Fruit fly (Drosophila melanogaster) S2 (cell line): ENCODE measurements around the gene ppk17.

Experiments used
- CG8478 ChIP-seq: fragments of >200 bp; optimal IDR thresholded peaks from 2 replicates; lab custom pipeline; 2018
- CTCF ChIP-seq, 2 experiments: fragments of >200 bp; optimal IDR thresholded peaks; 2 replicates each; lab custom pipeline; 2018

dm6 chr2L:16799496-16799895 is 39.1 kb upstream of the ppk17 start:
- no peak for TF ChIP-seq CG8478 (lab: Kevin White, UChicago)
- no peak for TF ChIP-seq CTCF (optimal IDR thresholded peaks at IDR 0.05; lab: Kevin White, UChicago)
